Fruit fly (Drosophila melanogaster) whole organism, larva: ENCODE results near the gene CG15395.

Experiments used
- noc ChIP-seq: fragments of 200-800 bp; sonication (Bioruptor generic); optimal IDR thresholded peaks from 3 replicates; lab custom pipeline; 2019; ENCODE audit warnings: missing biosample characterization, mild to moderate bottlenecking, missing genetic modification characterization, moderate library complexity

The CG15395 gene

DNA sequence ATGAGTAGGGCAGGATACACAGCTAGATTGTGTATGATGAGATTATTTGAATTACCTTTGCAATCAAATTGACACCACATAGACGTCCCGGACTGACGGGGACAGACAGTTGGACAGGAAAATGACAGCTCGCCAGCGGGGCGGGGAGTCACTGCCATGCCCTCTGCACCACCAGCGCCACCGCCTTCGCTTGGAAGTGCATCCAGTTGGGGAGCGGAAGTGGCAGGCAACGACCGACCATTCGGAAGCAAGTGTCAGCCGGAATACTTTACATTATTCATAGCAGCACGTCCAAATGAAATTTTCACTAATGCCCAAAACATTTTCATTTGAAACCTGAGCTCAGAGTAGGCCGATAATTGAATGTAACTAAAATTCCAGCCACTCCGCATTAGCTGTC, at the start of gene CG15395:
CG15395 (plus strand) TSS at position 301 of the 400 bp plus-strand sequence.
- no peak for TF ChIP-seq noc (tag; lab: Kevin White, UChicago)

DNA sequence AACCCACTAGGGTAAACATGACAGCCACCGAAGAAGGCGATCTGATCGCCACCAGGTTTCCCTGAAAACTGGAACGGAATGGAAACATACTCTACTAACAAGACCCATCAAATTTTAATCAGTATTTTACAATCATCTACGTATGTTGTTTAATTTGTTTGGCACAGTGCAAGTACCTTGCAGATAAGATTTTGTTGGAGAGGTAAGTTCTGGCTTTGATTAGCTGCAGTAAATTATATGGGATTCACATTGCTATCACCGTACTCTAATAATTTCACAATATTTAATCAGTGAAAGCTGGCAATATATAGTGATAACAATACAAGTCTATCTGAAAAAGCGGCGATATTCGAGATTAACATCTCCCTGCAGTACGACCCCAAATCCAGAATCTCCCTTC, 45.0 kb upstream of the CG15395 start, which contains the start of gene Cyp309a1:
Cyp309a1 (minus strand) TSS at position 73 of the 400 bp plus-strand sequence.
- TF ChIP-seq noc (tag; lab: Kevin White, UChicago), result peak; percentile 2

DNA sequence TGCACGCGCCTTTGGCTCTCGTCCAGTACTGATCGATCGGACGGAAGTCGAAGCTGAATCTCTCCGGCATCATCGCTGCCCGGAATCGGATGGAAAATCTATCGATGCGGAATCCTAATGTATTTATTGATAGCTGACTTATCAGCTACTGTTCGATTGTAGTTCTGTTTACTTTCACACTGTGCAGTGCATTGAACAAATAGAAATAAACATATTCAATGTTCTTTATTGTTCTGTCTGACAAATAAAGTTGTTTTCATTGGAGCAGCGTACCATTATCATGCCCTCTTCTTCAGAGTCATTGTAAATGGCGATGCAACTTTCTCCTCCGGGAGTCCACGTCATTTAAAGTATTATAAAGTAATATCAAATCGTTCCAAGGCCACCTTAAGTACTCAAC, 36.9 kb upstream of the CG15395 start, which contains the start of gene Cyp309a2:
Cyp309a2 (minus strand) TSS at position 101 of the 400 bp plus-strand sequence.
- TF ChIP-seq noc (tag; lab: Kevin White, UChicago), result no peak

DNA sequence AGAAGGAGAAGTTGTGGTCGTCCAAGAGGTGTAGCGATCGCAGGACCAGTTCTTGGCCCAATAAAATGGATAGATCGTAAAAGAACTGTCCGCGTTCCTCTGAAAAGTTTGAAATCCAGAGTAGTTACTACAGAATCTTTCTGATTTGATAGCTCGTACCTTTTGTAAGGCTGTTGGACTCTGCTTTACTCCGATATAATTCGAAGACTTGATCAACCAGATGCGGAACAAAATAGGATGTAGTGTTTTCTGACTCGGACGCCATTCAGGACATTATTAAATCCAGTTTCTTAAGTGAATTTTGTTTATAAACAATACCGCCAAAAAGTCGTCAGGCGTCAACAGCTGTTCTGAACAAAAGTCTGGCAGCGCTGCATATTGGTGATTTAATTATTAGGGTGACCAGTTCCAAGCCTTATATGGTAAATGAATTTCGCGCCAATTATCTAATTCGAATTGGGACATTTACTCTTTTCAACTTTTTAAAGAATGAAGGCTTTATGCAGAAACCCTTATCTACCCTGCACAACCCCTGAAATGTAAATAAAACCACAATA, 35.0 kb upstream of the CG15395 start, which contains the start of the genes Rad1 and Sws1:
Rad1 (minus strand) TSS at position 336 of the 557 bp plus-strand sequence.
Sws1 (minus strand) TSS at position 336 of the 557 bp plus-strand sequence.
- TF ChIP-seq noc (tag; lab: Kevin White, UChicago), result no peak

DNA sequence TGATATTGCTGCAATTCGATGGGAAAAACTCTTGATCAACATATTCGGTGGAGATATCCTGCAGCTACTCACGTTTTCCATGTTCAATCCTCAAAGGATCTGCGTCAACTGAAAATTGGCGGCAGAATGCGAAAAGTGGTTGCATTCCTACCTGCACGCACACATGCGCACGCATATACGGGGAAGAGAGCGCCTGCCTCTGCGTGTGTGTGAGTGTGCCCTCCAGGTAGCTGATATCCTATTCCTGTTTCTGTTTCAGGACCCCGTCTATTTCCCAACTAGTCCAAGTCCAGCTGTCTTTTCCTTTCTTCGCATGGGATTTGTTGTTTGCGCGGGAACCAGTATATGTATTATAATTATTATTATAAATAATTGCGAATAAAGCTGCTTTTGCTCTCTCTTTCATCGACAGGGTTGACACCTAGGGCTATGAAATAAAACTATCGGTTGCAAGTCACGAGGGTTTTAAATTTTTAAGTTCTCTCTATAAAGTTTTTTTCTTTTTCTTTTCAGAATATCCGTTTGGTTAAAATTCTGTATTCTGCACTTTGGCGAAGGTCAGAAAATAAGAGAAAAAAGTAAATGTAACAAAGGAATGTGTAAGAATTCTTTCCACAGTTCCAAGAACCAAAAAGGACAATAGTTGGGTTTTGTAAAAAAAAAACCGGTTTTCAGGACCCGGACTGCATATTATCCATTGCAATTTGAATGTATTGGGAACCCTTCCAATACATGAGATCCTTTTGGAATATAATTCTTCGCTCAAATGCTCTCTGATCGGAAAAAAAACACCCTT, 33.0 kb upstream of the CG15395 start, which contains the start of gene insv:
insv (minus strand) TSS at position 433 of the 796 bp plus-strand sequence.
- TF ChIP-seq noc (tag; lab: Kevin White, UChicago), result no peak

DNA sequence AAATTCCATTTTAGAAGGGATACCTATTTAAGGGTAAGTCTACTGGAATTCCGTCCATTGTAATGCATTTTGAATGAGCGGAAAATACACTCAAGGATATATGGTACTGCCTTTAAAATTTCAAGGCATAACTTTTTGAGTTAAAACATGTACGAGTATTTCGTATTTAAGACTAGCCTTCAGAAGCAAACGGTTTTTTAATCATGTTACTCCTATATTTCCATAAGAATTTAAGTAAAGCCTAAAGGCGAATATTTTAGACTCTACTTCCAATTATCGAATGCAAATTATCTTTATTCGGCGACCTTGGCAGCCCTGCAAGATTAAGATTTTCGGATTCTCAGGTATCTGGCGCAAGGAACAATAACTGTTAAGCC, 32.4 kb upstream of the CG15395 start, which contains the start of gene Elba2:
Elba2 (plus strand) TSS at position 327 of the 377 bp plus-strand sequence.
- no peak for TF ChIP-seq noc (tag; lab: Kevin White, UChicago)

DNA sequence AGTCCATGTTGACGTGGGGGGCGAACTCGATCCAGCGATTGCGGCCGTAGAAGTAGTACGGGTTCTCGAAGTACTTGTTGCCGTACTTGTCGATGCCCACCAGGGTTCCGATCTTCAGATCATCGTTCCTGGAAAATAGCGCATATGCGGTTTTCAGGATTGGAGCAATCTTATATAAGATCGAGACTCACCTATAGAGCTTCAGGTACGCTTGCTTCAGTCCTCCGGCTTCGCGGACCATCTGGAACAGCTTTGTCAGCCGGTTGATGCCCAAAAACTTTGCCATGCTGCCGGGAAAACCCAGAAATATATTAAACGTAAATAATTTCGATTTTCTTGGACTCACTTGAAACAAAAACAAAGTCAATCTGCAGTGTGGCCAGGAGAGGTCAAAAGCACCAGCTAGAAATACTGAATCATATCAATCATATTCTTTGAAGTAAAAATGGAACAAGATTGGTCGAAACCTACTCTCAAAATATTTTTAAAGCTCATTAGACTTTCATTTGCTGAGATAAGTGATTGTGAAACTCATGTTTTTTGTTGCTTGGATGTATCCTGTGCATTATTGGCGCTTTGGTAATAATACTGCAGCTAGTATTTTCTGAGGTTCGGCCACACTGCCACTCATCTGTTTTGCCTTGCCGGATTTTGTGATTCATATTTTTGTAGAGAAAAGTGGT, 30.0 kb upstream of the CG15395 start, which contains the start of the genes ND-B17.2 and Arpc5:
ND-B17.2 (minus strand) TSS at position 504 of the 683 bp plus-strand sequence.
Arpc5 (plus strand) TSS at position 624 of the 683 bp plus-strand sequence.
- TF ChIP-seq noc (tag; lab: Kevin White, UChicago), result peak; percentile 1

DNA sequence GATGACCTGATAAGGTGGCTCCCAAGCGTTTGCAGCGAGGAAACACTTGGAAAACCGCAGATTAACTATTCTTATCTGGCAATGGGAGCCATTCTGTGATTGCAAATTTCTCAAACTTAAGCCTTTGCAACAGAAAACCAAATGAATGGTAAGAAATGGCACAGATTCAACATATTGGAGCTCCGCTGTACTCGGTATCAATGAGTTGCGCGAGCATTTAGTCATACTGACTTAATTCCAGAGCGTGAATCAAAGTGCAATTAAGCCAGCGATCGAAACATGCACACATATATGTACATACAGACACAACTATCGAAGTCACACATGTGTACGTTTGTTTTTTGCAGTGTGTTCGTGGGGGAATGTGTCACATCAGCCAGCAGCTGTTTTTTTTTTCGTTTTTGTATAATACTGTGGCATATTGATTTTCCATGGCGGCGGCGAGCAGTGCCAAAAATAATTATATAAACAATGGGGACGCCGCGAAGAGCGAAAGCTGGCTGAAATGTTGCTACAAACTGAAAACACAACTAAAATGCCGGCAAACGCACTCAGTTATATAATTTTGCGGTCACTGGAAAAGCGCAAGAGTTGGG, 25.2 kb upstream of the CG15395 start:
- no peak for TF ChIP-seq noc (tag; lab: Kevin White, UChicago)

DNA sequence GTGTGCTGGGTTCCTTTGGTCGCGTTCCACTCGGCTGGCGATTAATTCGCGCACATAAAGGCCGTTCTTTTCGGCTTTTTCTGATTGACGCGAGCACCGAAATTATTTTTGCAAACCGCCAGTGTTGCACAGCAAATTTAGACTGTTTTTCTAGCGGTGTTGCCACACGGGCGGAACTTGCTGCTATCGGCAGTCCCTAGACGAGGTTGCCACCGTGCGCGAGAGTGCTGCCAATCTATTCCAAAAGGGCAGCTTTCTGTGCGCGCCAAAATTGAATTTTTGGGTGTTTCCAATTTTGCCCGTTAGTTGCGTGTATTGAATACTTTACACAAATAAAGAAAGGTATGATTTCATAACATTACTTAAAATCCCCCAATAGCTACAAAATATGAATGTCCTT, 24.5 kb upstream of the CG15395 start, which contains the start of gene Drp1:
Drp1 (minus strand) TSS at position 146 of the 400 bp plus-strand sequence.
- TF ChIP-seq noc (tag; lab: Kevin White, UChicago), result no peak

DNA sequence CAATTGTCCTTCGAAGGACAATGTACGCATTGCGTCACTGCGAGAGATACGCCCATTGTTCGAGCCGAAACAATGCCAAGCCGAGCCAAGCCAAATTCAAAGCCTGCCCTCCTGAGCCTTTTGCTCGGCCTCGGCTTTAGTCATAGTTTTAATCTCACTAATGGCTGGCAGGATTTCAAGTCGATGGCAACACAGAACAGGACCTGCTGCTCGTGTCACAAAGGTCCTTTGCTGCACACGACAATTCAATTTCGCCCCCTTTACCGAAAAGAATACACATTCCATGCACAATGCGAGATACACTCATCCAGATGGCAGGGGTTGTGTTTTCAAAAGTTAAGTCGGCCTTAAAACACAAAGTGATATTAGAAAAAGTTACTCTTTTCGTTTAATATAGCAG, 18.2 kb upstream of the CG15395 start, which contains the start of gene CG15394:
CG15394 (plus strand) TSS at position 301 of the 400 bp plus-strand sequence.
- no peak for TF ChIP-seq noc (tag; lab: Kevin White, UChicago)

DNA sequence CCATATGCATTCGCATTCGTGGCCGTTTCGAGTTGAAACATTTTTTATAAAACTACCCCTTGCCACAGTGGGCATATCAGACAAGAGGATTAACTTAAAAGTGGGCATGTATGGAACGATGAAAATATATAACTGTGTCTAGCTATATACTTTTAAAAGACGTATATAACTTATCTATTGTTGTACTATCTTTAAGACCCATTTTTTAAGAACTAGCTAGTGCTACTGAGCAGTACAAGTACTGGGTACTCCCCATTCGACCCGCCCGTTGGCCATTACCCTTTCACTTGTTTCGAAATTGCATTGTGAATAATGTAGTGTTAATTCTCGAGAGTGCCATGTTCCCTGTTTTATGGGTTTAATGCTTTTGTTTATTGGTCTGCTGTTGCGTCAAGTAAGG, 3.1 kb upstream of the CG15395 start:
- no peak for TF ChIP-seq noc (tag; lab: Kevin White, UChicago)

DNA sequence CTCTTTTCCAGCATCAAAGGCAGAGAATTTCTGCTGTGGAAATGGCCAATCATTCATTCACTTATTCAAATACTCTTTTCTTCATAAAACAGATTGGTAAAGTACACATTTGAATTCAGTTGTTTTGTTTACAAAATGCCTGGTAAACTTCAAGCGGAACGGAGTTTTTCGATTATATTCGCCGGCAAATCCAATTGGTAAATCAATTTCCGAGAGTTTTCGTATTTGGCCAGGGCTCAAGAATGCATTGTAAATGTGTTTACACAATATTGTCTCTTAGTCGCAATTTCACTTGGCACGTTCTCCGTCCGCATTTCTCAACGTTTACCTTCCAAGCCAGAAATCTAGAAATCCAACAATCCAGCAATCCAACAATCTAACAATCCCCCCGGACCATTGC, 10.1 kb downstream of the CG15395 start, which contains the start of gene CG43403:
CG43403 (plus strand) TSS at position 301 of the 400 bp plus-strand sequence.
- no peak for TF ChIP-seq noc (tag; lab: Kevin White, UChicago)

DNA sequence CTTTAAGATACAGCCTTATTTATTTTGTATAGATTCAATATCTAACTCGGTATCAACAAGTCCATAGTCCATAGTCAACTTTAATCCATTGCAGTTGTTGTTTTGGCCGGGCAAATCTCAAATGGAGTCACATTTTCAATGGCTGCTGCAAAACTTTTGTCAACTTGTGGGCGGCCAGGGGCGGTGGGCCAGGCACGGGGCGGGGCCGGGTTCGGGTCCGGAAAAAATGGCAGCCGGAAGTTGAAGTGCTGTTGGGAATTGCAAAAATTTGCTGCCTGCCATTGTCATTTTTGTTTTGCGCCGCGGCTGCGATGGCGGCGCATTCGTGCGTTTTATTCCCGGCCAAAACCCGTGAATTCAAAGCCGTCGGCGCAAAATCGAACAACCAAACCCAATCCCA, 14.2 kb downstream of the CG15395 start:
- TF ChIP-seq noc (tag; lab: Kevin White, UChicago), result no peak

DNA sequence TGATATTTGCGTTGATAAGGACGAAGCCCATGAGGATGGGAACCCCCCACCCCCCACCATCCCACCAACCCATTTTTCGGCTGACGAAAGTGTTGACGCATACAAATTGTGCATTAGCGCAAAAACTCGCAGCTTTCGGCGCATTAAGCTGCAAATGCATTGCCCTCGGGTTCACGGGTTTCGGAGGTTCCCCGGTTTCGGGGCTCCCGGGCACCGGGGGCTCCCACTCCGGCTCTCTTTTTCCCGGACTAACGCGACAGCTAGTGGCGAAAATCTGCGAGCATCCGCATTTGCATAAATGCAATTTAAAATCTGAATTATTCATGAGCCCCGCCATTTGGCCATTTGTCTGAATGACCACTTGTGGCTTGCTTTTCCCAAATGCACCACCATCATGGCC, 17.7 kb downstream of the CG15395 start:
- no peak for TF ChIP-seq noc (tag; lab: Kevin White, UChicago)

DNA sequence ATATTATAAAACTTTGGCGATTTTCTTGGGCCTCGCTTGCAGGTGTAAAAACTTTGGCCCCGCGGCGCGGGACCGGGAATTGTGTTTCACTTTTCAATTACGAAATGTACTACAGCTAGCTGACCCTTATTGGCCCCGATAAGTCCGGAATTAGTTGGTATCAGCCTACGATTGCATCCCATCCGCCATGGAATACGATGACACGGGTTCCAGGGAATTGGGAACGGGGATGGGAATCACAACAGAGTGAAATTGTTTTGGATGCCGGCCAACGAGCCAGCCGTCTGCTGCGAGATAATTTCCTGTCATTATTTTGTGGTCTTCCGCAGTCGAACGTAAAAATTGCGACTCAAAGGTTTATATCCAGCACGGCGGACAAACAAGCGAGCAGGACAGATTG, 19.0 kb downstream of the CG15395 start:
- TF ChIP-seq noc (tag; lab: Kevin White, UChicago), result no peak
